Worm (Caenorhabditis elegans) whole organism, L4 larva: ENCODE data around the gene sqst-2.

ENCODE experiments used
- F10B5.3 ChIP-seq: sonication (generic microtip); optimal IDR thresholded peaks from 2 replicates; lab custom pipeline; 2016; ENCODE audit warnings: mild to moderate bottlenecking, missing genetic modification characterization, missing compliant biosample characterization
- F26F4.8 ChIP-seq: fragments of 200-800 bp; sonication (Bioruptor generic); conservative IDR thresholded peaks from 2 replicates; pipeline ENCODE4 v1.3.6; 2022; ENCODE audit warnings: missing genetic modification characterization, missing compliant biosample characterization
- F49E8.2 ChIP-seq: sonication (generic microtip); optimal IDR thresholded peaks from 2 replicates; lab custom pipeline; 2016; ENCODE audit warnings: missing compliant biosample characterization, mild to moderate bottlenecking, missing genetic modification characterization, borderline replicate concordance
- R02D3.7 ChIP-seq: fragments of 150-350 bp; sonication (generic microtip); optimal IDR thresholded peaks from 3 replicates; lab custom pipeline; 2014; ENCODE audit warnings: missing biosample characterization, missing genetic modification characterization
- Y48G9A.11 ChIP-seq: fragments of 200-800 bp; sonication (Bioruptor generic); IDR thresholded peaks from 2 replicates; pipeline ENCODE4 v1.3.6; 2022; ENCODE audit warnings: missing genetic modification reagents, missing genetic modification characterization, missing compliant biosample characterization
- Y75B8A.6 ChIP-seq: fragments of 200-800 bp; sonication (Bioruptor generic); IDR thresholded peaks from 2 replicates; pipeline ENCODE4 v1.3.6; 2022; ENCODE audit warnings: missing genetic modification reagents, missing genetic modification characterization, missing compliant biosample characterization
- ZK337.2 ChIP-seq: fragments of 200-800 bp; sonication (Bioruptor generic); IDR thresholded peaks from 2 replicates; pipeline ENCODE4 v1.3.6; 2022; ENCODE audit warnings: missing genetic modification reagents, missing genetic modification characterization, missing compliant biosample characterization
- aha-1 ChIP-seq: fragments of 150-350 bp; peaks from one replicate; lab custom pipeline; 2014; ENCODE audit warnings: missing biosample characterization, missing genetic modification characterization
- arid-1 ChIP-seq: fragments of 200-800 bp; sonication (Bioruptor generic); conservative IDR thresholded peaks from 2 replicates; pipeline ENCODE4 v1.3.6; 2022; ENCODE audit warnings: missing genetic modification reagents, missing genetic modification characterization, missing compliant biosample characterization
- ceh-28 ChIP-seq: fragments of 150-350 bp; optimal IDR thresholded peaks from 2 replicates; lab custom pipeline; 2014; ENCODE audit warnings: missing biosample characterization, missing genetic modification reagents, missing genetic modification characterization
- ceh-32 ChIP-seq: sonication (generic microtip); optimal IDR thresholded peaks from 2 replicates; lab custom pipeline; 2016; ENCODE audit warnings: mild to moderate bottlenecking, missing genetic modification characterization, missing compliant biosample characterization; ENCODE audit not compliant: poor library complexity
- daf-16 ChIP-seq, 3 experiments: sonication (generic microtip); optimal IDR thresholded peaks; 2 replicates each; lab custom pipeline; 2016 to 2017; ENCODE audit warnings: missing genetic modification characterization in 3 of 3, missing genetic modification reagents in 3 of 3, mild to moderate bottlenecking in 2 of 3, missing compliant biosample characterization in 2 of 3, missing biosample characterization in 1 of 3, moderate library complexity in 1 of 3
- dmd-6 ChIP-seq: fragments of 200-800 bp; sonication (Bioruptor generic); IDR thresholded peaks from 2 replicates; pipeline ENCODE4 v1.3.6; 2022; ENCODE audit warnings: missing genetic modification reagents, missing genetic modification characterization, missing compliant biosample characterization
- dpl-1 ChIP-seq: fragments of 150-350 bp; optimal IDR thresholded peaks from 2 replicates; lab custom pipeline; 2014; ENCODE audit warnings: missing biosample characterization, missing genetic modification reagents, missing genetic modification characterization
- dve-1 ChIP-seq: sonication (generic microtip); optimal IDR thresholded peaks from 2 replicates; lab custom pipeline; 2017; ENCODE audit warnings: antibody characterized with exemption, mild to moderate bottlenecking, missing genetic modification characterization, missing compliant biosample characterization; ENCODE audit not compliant: insufficient read depth
- gei-8 ChIP-seq: fragments of 200-800 bp; sonication (Bioruptor generic); optimal IDR thresholded peaks from 2 replicates; lab custom pipeline; 2018; ENCODE audit warnings: mild to moderate bottlenecking, missing genetic modification characterization, missing compliant biosample characterization
- hmg-1.1 ChIP-seq: fragments of 200-800 bp; sonication (Bioruptor generic); IDR thresholded peaks from 2 replicates; pipeline ENCODE4 v1.3.6; 2022; ENCODE audit warnings: missing genetic modification reagents, missing genetic modification characterization, missing compliant biosample characterization
- lin-39 ChIP-seq: fragments of 150-350 bp; optimal IDR thresholded peaks from 2 replicates; lab custom pipeline; 2014; ENCODE audit warnings: missing biosample characterization, missing genetic modification reagents, missing genetic modification characterization
- lir-3 ChIP-seq: sonication (generic microtip); optimal IDR thresholded peaks from 2 replicates; lab custom pipeline; 2016; ENCODE audit warnings: mild to moderate bottlenecking, missing genetic modification characterization, missing compliant biosample characterization
- mdl-1 ChIP-seq, 2 experiments: fragments of 150-350 bp in 1 of 2; sonication (generic microtip) in 1 of 2; optimal IDR thresholded peaks; 2 replicates each; lab custom pipeline; 2014 to 2017; ENCODE audit warnings: missing biosample characterization in 2 of 2, missing genetic modification characterization in 2 of 2
- mep-1 ChIP-seq: fragments of 150-350 bp; sonication (generic microtip); optimal IDR thresholded peaks from 3 replicates; lab custom pipeline; 2014; ENCODE audit warnings: missing biosample characterization, missing genetic modification characterization
- mes-2 ChIP-seq: sonication (generic microtip); optimal IDR thresholded peaks from 2 replicates; lab custom pipeline; 2016; ENCODE audit warnings: missing genotype, mild to moderate bottlenecking, missing genetic modification characterization, missing compliant biosample characterization; ENCODE audit not compliant: poor library complexity, severe bottlenecking
- mxl-2 ChIP-seq: fragments of 200-800 bp; sonication (Bioruptor generic); conservative IDR thresholded peaks from 2 replicates; pipeline ENCODE4 v1.3.6; 2022; ENCODE audit warnings: missing genetic modification reagents, missing genetic modification characterization, missing compliant biosample characterization
- nhr-111 ChIP-seq: fragments of 200-800 bp; sonication (Bioruptor generic); optimal IDR thresholded peaks from 2 replicates; lab custom pipeline; 2018; ENCODE audit warnings: mild to moderate bottlenecking, missing genetic modification characterization, missing compliant biosample characterization
- nhr-237 ChIP-seq: sonication (generic microtip); optimal IDR thresholded peaks from 2 replicates; lab custom pipeline; 2017; ENCODE audit warnings: missing biosample characterization, missing genetic modification characterization
- nhr-28 ChIP-seq: fragments of 150-350 bp; optimal IDR thresholded peaks from 2 replicates; lab custom pipeline; 2014; ENCODE audit warnings: missing biosample characterization, missing genetic modification characterization
- nhr-77 ChIP-seq: fragments of 150-350 bp; optimal IDR thresholded peaks from 2 replicates; lab custom pipeline; 2014; ENCODE audit warnings: missing biosample characterization, missing genetic modification characterization
- pha-4 ChIP-seq, 2 experiments: fragments of 150-350 bp in 1 of 2; fragments of 200-800 bp in 1 of 2; sonication (Bioruptor generic) in 1 of 2; IDR thresholded peaks in 1 of 2; optimal IDR thresholded peaks in 1 of 2; 2 replicates each; pipeline versions ENCODE4 v1.3.6 to Lab custom; 2014 to 2022; ENCODE audit warnings: missing genetic modification characterization in 2 of 2, missing genetic modification reagents in 2 of 2, missing biosample characterization in 1 of 2, missing compliant biosample characterization in 1 of 2
- pqm-1 ChIP-seq: sonication (generic microtip); optimal IDR thresholded peaks from 2 replicates; lab custom pipeline; 2017; ENCODE audit warnings: missing biosample characterization, missing genetic modification characterization
- rbr-2 ChIP-seq: sonication (generic microtip); optimal IDR thresholded peaks from 2 replicates; lab custom pipeline; 2016; ENCODE audit warnings: missing genotype, missing genetic modification characterization, missing compliant biosample characterization
- sdz-12 ChIP-seq: fragments of 200-800 bp; sonication (Bioruptor generic); optimal IDR thresholded peaks from 2 replicates; lab custom pipeline; 2018; ENCODE audit warnings: mild to moderate bottlenecking, missing genetic modification characterization, missing compliant biosample characterization
- set-16 ChIP-seq: fragments of 200-800 bp; sonication (Bioruptor generic); IDR thresholded peaks from 2 replicates; pipeline ENCODE4 v1.3.6; 2022; ENCODE audit warnings: missing genetic modification reagents, missing genetic modification characterization, missing compliant biosample characterization
- skn-1 ChIP-seq: fragments of 150-350 bp; optimal IDR thresholded peaks from 2 replicates; lab custom pipeline; 2014; ENCODE audit warnings: missing biosample characterization, missing genetic modification characterization
- snpc-4 ChIP-seq: fragments of 150-350 bp; optimal IDR thresholded peaks from 2 replicates; lab custom pipeline; 2014; ENCODE audit warnings: missing biosample characterization, missing genetic modification characterization
- spr-3 ChIP-seq: fragments of 200-800 bp; sonication (Bioruptor generic); optimal IDR thresholded peaks from 2 replicates; lab custom pipeline; 2018; ENCODE audit warnings: mild to moderate bottlenecking, missing genetic modification characterization, missing compliant biosample characterization
- unc-130 ChIP-seq: sonication (generic microtip); optimal IDR thresholded peaks from 2 replicates; lab custom pipeline; 2016; ENCODE audit warnings: missing genetic modification reagents, missing genetic modification characterization, missing compliant biosample characterization
- unc-39 ChIP-seq: sonication (generic microtip); optimal IDR thresholded peaks from 2 replicates; lab custom pipeline; 2017; ENCODE audit warnings: missing biosample characterization, missing genetic modification characterization
- unc-62 ChIP-seq, 3 experiments: fragments of 150-350 bp in 1 of 3; sonication (generic microtip); optimal IDR thresholded peaks in 2 of 3; peaks in 1 of 3; 1 replicate in 1 of 3; 2 replicates in 2 of 3; lab custom pipeline; 2014 to 2017; ENCODE audit warnings: missing biosample characterization in 3 of 3, missing genetic modification characterization in 3 of 3, missing genetic modification reagents in 3 of 3, missing genotype in 1 of 3
- vab-7 ChIP-seq: fragments of 200-800 bp; sonication (Bioruptor generic); IDR thresholded peaks from 2 replicates; pipeline ENCODE4 v1.3.6; 2022; ENCODE audit warnings: missing genetic modification reagents, missing genetic modification characterization, missing compliant biosample characterization
- zag-1 ChIP-seq: fragments of 150-350 bp; optimal IDR thresholded peaks from 2 replicates; lab custom pipeline; 2014; ENCODE audit warnings: missing biosample characterization, missing genetic modification characterization
- ztf-11 ChIP-seq: fragments of 150-350 bp; optimal IDR thresholded peaks from 2 replicates; lab custom pipeline; 2014; ENCODE audit warnings: missing biosample characterization, missing genetic modification characterization

sqst-2 gene

ce11 chrIV:7325698-7326097 is 3.1 kb downstream of the sqst-2 start (continued):
- TF ChIP-seq mes-2 (tag; lab: Kevin White, UChicago) (no peak), mep-1 (no peak), Y75B8A.6 (GFP tag; lab: Robert Waterston, UW) (no peak), mdl-1 (tag; optimal IDR thresholded peaks at IDR 0.05; lab: Kevin White, UChicago) (no peak), pqm-1 (tag; lab: Kevin White, UChicago) (peak; percentile 77), unc-130 (no peak), F49E8.2 (no peak), dve-1 (tag; lab: Kevin White, UChicago) (peak; percentile 37), ztf-11 (tag; lab: Kevin White, UChicago) (no peak), hmg-1.1 (GFP tag; lab: Robert Waterston, UW) (no peak), nhr-28 (tag; lab: Kevin White, UChicago) (peak; percentile 36), nhr-237 (tag; lab: Kevin White, UChicago) (no peak), skn-1 (no peak)

DNA sequence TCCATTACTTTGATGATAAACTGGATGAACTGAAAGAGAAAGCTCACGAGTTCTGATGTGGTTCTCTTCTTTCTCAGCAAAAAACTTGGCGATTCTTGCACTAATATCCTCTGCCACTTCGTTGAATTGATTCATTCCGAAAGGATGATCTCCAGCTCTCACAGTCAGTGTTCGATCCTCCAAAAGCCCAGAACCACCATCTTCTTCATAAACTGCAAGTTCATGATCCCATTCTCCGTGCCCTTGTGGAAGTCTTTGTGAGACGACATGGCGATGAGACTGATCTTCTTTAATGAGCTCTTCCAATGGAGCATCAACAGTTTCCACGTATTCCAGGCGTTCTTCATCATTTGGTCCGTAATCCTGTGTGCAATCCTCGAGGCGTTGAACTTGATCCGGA is 3.9 kb downstream of the sqst-2 start:
- no peak for TF ChIP-seq R02D3.7
- TF ChIP-seq unc-62 (GFP tag; optimal IDR thresholded peaks at IDR 0.05 in 1 of 2; lab: Kevin White, UChicago), result peak in 1 of 2 experiments; percentile 98
- TF ChIP-seq unc-62 (tag; optimal IDR thresholded peaks at IDR 0.05; lab: Kevin White, UChicago), result no peak
- TF ChIP-seq snpc-4 (tag; lab: Kevin White, UChicago), result no peak
- no peak for TF ChIP-seq gei-8 (GFP tag; lab: Kevin White, UChicago)

ce11 chrIV:7323904-7324303 is 4.9 kb downstream of the sqst-2 start:
- TF ChIP-seq aha-1 (tag; lab: Kevin White, UChicago) (peak; percentile 90), spr-3 (GFP tag; lab: Kevin White, UChicago) (no peak)

DNA sequence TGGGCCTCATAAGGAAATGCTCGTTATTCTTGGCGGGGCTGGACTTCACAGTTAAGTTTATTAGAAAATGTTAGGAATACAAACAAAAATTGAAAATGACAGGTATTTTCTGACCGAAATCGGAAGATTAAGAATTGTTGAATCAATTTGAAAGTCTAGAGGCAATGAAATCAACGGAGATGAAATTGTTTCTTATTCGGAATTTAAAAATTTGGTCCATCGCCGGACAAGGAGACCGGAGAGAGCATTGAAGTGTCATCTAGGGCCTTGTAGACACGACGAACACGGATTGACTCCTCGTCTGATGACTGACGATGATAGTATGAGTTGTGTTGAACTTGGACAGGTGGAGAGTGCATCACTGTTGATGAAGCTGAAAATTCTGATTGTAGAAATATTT is 8.1 kb downstream of the sqst-2 start:
- TF ChIP-seq unc-62 (GFP tag; optimal IDR thresholded peaks at IDR 0.05 in 1 of 2; lab: Kevin White, UChicago) (peak in 1 of 2 experiments; percentile 92), unc-62 (tag; optimal IDR thresholded peaks at IDR 0.05; lab: Kevin White, UChicago) (no peak), ceh-32 (tag; lab: Kevin White, UChicago) (no peak), arid-1 (GFP tag; lab: Robert Waterston, UW) (no peak), rbr-2 (tag; lab: Kevin White, UChicago) (no peak), daf-16 (GFP tag; optimal IDR thresholded peaks at IDR 0.05; lab: Kevin White, UChicago) (no peak), daf-16 (tag; optimal IDR thresholded peaks at IDR 0.05; lab: Kevin White, UChicago) (no peak)

DNA sequence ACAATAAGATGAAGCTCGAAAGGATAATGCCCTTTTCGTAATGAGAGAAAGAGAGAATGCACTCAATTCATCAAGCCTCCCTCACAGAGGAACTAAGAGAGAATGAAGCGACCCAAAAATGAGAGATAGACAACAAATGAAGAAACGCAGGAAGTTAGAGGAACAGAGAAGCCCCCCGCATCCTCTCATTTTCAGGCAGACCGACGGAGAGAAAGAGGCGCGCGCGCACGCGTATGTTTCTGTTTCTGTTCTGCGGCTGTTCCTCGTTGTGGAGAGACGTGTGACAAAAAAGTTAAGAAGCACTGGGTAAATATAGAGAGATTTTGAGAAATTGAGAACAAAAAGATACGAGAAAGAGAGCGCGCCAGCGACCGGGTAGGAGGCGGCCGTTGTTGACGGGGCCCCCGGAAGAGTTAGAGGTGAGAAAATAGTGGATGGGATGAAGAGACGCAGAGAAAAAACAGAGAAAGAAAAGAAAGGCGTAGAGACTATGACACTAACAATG is 8.8 kb downstream of the sqst-2 start:
- no peak for TF ChIP-seq lin-39
- peak; percentile 52 for TF ChIP-seq dpl-1
- peak; percentile 91 for TF ChIP-seq rbr-2 (tag; lab: Kevin White, UChicago)
- peak; percentile 92 to 96 for TF ChIP-seq mdl-1 (tag; optimal IDR thresholded peaks at IDR 0.05; lab: Kevin White, UChicago)
- TF ChIP-seq F49E8.2, result no peak
- peak; percentile 10 to 97 for TF ChIP-seq daf-16 (GFP tag; optimal IDR thresholded peaks at IDR 0.05; lab: Kevin White, UChicago)
- TF ChIP-seq daf-16 (tag; optimal IDR thresholded peaks at IDR 0.05; lab: Kevin White, UChicago), result peak; percentile 74
- no peak for TF ChIP-seq sdz-12 (GFP tag; lab: Kevin White, UChicago)
- TF ChIP-seq F10B5.3, result peak; percentile 16
- TF ChIP-seq Y48G9A.11 (GFP tag; lab: Robert Waterston, UW), result no peak
- TF ChIP-seq lir-3, result no peak
- TF ChIP-seq vab-7 (GFP tag; lab: Robert Waterston, UW), result no peak
- no peak for TF ChIP-seq ZK337.2 (GFP tag; lab: Robert Waterston, UW)
- no peak for TF ChIP-seq F26F4.8 (GFP tag; lab: Robert Waterston, UW)
- TF ChIP-seq nhr-77 (tag; lab: Kevin White, UChicago), result peak; percentile 36
- no peak for TF ChIP-seq mxl-2 (GFP tag; lab: Robert Waterston, UW)
- TF ChIP-seq dmd-6 (GFP tag; lab: Robert Waterston, UW), result peak; percentile 87
- peak; percentile 54; the same call in 1 of the 2 replicates for TF ChIP-seq pha-4 (GFP tag; IDR thresholded peaks at IDR 0.05; lab: Robert Waterston, UW)
- no peak for TF ChIP-seq pha-4 (tag; optimal IDR thresholded peaks at IDR 0.05; lab: Kevin White, UChicago)
- no peak for TF ChIP-seq ceh-28 (tag; lab: Kevin White, UChicago)
- no peak for TF ChIP-seq ceh-32 (tag; lab: Kevin White, UChicago)
- TF ChIP-seq pqm-1 (tag; lab: Kevin White, UChicago), result no peak
- peak; percentile 82 for TF ChIP-seq set-16 (GFP tag; lab: Robert Waterston, UW)
- no peak for TF ChIP-seq zag-1
- no peak for TF ChIP-seq nhr-111 (GFP tag; lab: Kevin White, UChicago)
- no peak for TF ChIP-seq unc-39
- TF ChIP-seq nhr-237 (tag; lab: Kevin White, UChicago), result no peak
